Worm (Caenorhabditis elegans) whole organism, L1 larva: Measurements from ENCODE around the gene C50F4.9.

Experiments
- efl-3 ChIP-seq: fragments of 200-800 bp; sonication (Bioruptor generic); optimal IDR thresholded peaks from 2 replicates; lab custom pipeline; 2018; ENCODE audit warnings: mild to moderate bottlenecking, missing genetic modification characterization, missing compliant biosample characterization
- jun-1 ChIP-seq: fragments of 150-350 bp; optimal IDR thresholded peaks from 2 replicates; lab custom pipeline; 2014; ENCODE audit warnings: missing biosample characterization, missing genetic modification reagents, missing genetic modification characterization
- lin-35 ChIP-seq, 2 experiments: fragments of 150-350 bp; optimal IDR thresholded peaks; 2 replicates each; lab custom pipeline; 2014; ENCODE audit warnings: missing biosample characterization in 2 of 2, missing genetic modification characterization in 2 of 2, missing genetic modification reagents in 2 of 2
- nhr-76 ChIP-seq: sonication (generic microtip); optimal IDR thresholded peaks from 2 replicates; lab custom pipeline; 2017; ENCODE audit warnings: missing biosample characterization, missing genetic modification characterization
- nhr-85 ChIP-seq: sonication (generic microtip); peaks from one replicate; lab custom pipeline; 2016; ENCODE audit warnings: missing genetic modification characterization, inconsistent platforms, missing compliant biosample characterization
- nhr-90 ChIP-seq: sonication (generic microtip); optimal IDR thresholded peaks from 2 replicates; lab custom pipeline; 2016; ENCODE audit warnings: mild to moderate bottlenecking, missing genetic modification characterization, missing compliant biosample characterization; ENCODE audit not compliant: poor library complexity
- rnt-1 ChIP-seq: sonication (generic microtip); optimal IDR thresholded peaks from 2 replicates; lab custom pipeline; 2016; ENCODE audit warnings: mild to moderate bottlenecking, missing genetic modification characterization, moderate library complexity, missing compliant biosample characterization
- tbx-2 ChIP-seq: sonication (generic microtip); optimal IDR thresholded peaks from 2 replicates; lab custom pipeline; 2016; ENCODE audit warnings: missing genetic modification characterization, missing compliant biosample characterization

- TF ChIP-seq rnt-1 (tag; lab: Kevin White, UChicago) (no peak), lin-35 (GFP tag; optimal IDR thresholded peaks at IDR 0.05; lab: Kevin White, UChicago) (no peak), jun-1 (tag; lab: Kevin White, UChicago) (no peak), efl-3 (GFP tag; lab: Kevin White, UChicago) (no peak), nhr-90 (tag; lab: Kevin White, UChicago) (no peak), nhr-85 (no peak), tbx-2 (tag; lab: Kevin White, UChicago) (no peak), nhr-76 (tag; lab: Kevin White, UChicago) (no peak)
Observed at ce11 chrV:9524099-9524498, at the start of gene C50F4.9.
